Fruit fly (Drosophila melanogaster) whole organism, adult: ENCODE measurements around the gene mal.

Experiments
- CG11617 ChIP-seq: fragments of 200-800 bp; sonication (Bioruptor generic); optimal IDR thresholded peaks from 2 replicates; lab custom pipeline; 2017; ENCODE audit warnings: mild to moderate bottlenecking, missing biosample characterization, missing genetic modification reagents, missing genetic modification characterization
- CG12768 ChIP-seq: fragments of 200-800 bp; sonication (Bioruptor generic); optimal IDR thresholded peaks from 2 replicates; lab custom pipeline; 2017; ENCODE audit warnings: missing biosample characterization, missing genetic modification characterization, mild to moderate bottlenecking, moderate library complexity, missing genetic modification reagents
- CG14711 ChIP-seq: fragments of 200-800 bp; sonication (Bioruptor generic); optimal IDR thresholded peaks from 2 replicates; lab custom pipeline; 2018; ENCODE audit warnings: missing biosample characterization, mild to moderate bottlenecking, missing genetic modification characterization, moderate library complexity
- CG1620 ChIP-seq: fragments of 200-800 bp; sonication (Bioruptor generic); optimal IDR thresholded peaks from 2 replicates; lab custom pipeline; 2016; ENCODE audit warnings: missing biosample characterization, missing genetic modification characterization
- CG7045 ChIP-seq: fragments of 200-800 bp; sonication (Bioruptor generic); optimal IDR thresholded peaks from 2 replicates; lab custom pipeline; 2017; ENCODE audit warnings: missing biosample characterization, mild to moderate bottlenecking, missing genetic modification characterization
- CG7101 ChIP-seq: fragments of 200-800 bp; sonication (Bioruptor generic); optimal IDR thresholded peaks from 2 replicates; lab custom pipeline; 2018; ENCODE audit warnings: missing biosample characterization, mild to moderate bottlenecking, missing genetic modification characterization, moderate library complexity
- Clk ChIP-seq: fragments of 200-800 bp; sonication (Bioruptor generic); optimal IDR thresholded peaks from 2 replicates; lab custom pipeline; 2017; ENCODE audit warnings: missing biosample characterization, missing genetic modification characterization
- Crg-1 ChIP-seq: fragments of 200-800 bp; sonication (Bioruptor generic); optimal IDR thresholded peaks from 2 replicates; lab custom pipeline; 2016; ENCODE audit warnings: missing biosample characterization, missing genetic modification characterization
- bab1 ChIP-seq: fragments of 200-800 bp; sonication (Bioruptor generic); optimal IDR thresholded peaks from 3 replicates; lab custom pipeline; 2019; ENCODE audit warnings: missing biosample characterization, mild to moderate bottlenecking, missing genetic modification characterization, moderate library complexity
- cic ChIP-seq: fragments of 200-800 bp; sonication (Bioruptor generic); optimal IDR thresholded peaks from 2 replicates; lab custom pipeline; 2017; ENCODE audit warnings: missing biosample characterization, mild to moderate bottlenecking, missing genetic modification characterization, moderate library complexity
- kay ChIP-seq: fragments of 200-800 bp; sonication (Bioruptor generic); peaks from one replicate; lab custom pipeline; 2016; ENCODE audit warnings: missing biosample characterization, missing genetic modification characterization, borderline replicate concordance
- tj ChIP-seq: fragments of 200-800 bp; sonication (Bioruptor generic); optimal IDR thresholded peaks from 3 replicates; lab custom pipeline; 2017; ENCODE audit warnings: missing biosample characterization, mild to moderate bottlenecking, missing genetic modification characterization, moderate library complexity

dm6 chrX:20390706-20391105 lies 38.8 kb upstream of the mal start, which contains the start of gene jb:
- TF ChIP-seq kay (GFP tag; lab: Kevin White, UChicago): no peak
- no peak for TF ChIP-seq CG12768 (GFP tag; lab: Kevin White, UChicago)
- no peak for TF ChIP-seq CG7045 (GFP tag; lab: Kevin White, UChicago)
- TF ChIP-seq CG1620 (GFP tag; lab: Kevin White, UChicago): no peak
- no peak for TF ChIP-seq Crg-1 (GFP tag; lab: Kevin White, UChicago)
- no peak for TF ChIP-seq CG11617 (GFP tag; lab: Kevin White, UChicago)
- TF ChIP-seq CG7101 (tag; lab: Kevin White, UChicago): no peak
- TF ChIP-seq bab1 (GFP tag; lab: Kevin White, UChicago): no peak
- TF ChIP-seq cic (GFP tag; lab: Kevin White, UChicago): no peak
- no peak for TF ChIP-seq CG14711 (tag; lab: Kevin White, UChicago)
- no peak for TF ChIP-seq Clk (GFP tag; lab: Kevin White, UChicago)
- no peak for TF ChIP-seq tj (GFP tag; lab: Kevin White, UChicago)
